Worm (Caenorhabditis elegans): ENCODE results near the gene dos-1.

dos-1 gene

DNA sequence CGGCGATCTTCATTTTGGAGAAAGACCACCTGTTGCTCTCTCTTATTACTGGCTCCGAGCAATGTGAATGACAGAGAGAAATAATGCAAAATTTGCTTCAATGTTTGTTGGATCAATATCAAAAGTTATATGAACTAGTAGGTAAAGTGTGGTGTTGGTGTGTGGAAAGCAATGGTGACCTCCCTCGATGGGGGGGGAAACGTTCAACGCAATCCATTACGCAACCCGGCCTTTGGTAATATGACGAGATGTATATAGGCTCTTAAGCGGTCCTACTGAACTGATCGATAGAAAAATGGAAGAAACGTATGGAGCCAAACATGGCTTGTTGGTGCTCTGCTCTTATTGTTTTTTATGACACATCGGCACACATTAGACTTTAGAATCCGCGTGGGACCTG, 6.0 kb downstream of the dos-1 start:
- TF ChIP-seq nfya-1 (tag; optimal IDR thresholded peaks at IDR 0.05) = no peak
- TF ChIP-seq elt-2 (tag; optimal IDR thresholded peaks at IDR 0.05) = peak; percentile 6
- TF ChIP-seq lim-6 (tag; optimal IDR thresholded peaks at IDR 0.05) = no peak

DNA sequence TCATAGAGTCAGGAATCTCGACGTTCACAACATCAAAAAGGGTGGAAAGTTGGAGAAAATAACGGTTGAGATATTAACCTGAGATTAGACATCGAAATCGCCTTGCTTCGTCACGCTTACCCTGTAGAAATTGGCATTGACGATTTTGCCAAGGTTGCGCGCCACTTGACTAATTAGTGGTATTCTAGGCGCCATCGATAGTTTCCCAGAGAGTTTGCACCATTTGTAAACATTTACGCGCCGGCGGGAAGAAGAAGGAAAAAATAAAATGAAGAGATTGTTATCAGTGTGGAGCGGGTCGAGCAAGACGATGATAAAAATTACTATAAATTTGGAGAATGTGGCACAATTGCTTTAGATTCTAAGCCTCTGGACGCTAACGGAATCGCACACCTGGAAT, 6.5 kb downstream of the dos-1 start:
- TF ChIP-seq sox-2 (GFP tag; IDR thresholded peaks at IDR 0.05) = no peak
- no peak for TF ChIP-seq ceh-2 (tag; optimal IDR thresholded peaks at IDR 0.05)
- no peak for TF ChIP-seq ets-4 (tag; optimal IDR thresholded peaks at IDR 0.05)
- no peak for TF ChIP-seq lim-6 (tag; optimal IDR thresholded peaks at IDR 0.05)
- no peak for TF ChIP-seq elt-4 (tag; optimal IDR thresholded peaks at IDR 0.05)
- TF ChIP-seq lin-11 (tag; optimal IDR thresholded peaks at IDR 0.05) = no peak
- TF ChIP-seq Y22D7AL.16 (tag; optimal IDR thresholded peaks at IDR 0.05) = no peak
- no peak for TF ChIP-seq ahr-1 (tag; optimal IDR thresholded peaks at IDR 0.05)
- no peak for TF ChIP-seq che-1 (tag; optimal IDR thresholded peaks at IDR 0.05)
- TF ChIP-seq tbx-7 (tag; optimal IDR thresholded peaks at IDR 0.05) = no peak
- no peak for TF ChIP-seq K02D7.2 (tag; optimal IDR thresholded peaks at IDR 0.05)
- TF ChIP-seq dmd-4 (tag; optimal IDR thresholded peaks at IDR 0.05; ENCODE audit: borderline replicate concordance) = no peak
- no peak for TF ChIP-seq unc-42 (tag; optimal IDR thresholded peaks at IDR 0.05)
- TF ChIP-seq ref-2 (tag; optimal IDR thresholded peaks at IDR 0.05) = no peak

DNA sequence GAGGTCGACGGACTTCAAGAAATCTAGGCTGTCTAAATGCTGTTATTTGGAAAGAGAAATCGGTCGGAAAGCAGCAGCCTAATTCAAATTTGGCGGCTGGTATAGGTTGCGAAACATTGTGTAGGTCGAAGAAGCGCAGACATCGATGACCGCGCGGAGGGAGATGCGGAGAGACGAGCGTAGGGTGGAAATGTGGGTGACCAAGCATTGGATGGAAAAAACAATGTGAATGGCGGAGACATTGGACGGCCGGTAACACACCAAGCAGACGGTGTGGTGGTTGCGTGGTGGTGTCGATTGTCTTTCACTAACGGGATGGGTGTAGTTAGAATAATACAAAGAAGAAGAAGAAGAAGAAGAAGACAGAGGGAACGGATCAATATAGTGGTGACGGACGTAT, 8.7 kb downstream of the dos-1 start:
- no peak for TF ChIP-seq ceh-6 (GFP tag; optimal IDR thresholded peaks at IDR 0.05)
- no peak for TF ChIP-seq fax-1 (tag; optimal IDR thresholded peaks at IDR 0.05)
- no peak for TF ChIP-seq K02D7.2 (tag; optimal IDR thresholded peaks at IDR 0.05)
- no peak for TF ChIP-seq sox-4 (tag; optimal IDR thresholded peaks at IDR 0.05)
- TF ChIP-seq rnt-1 (tag; optimal IDR thresholded peaks at IDR 0.05) = no peak
- no peak for TF ChIP-seq npax-4 (tag; optimal IDR thresholded peaks at IDR 0.05)
- TF ChIP-seq ceh-45 (GFP tag; IDR thresholded peaks at IDR 0.05) = no peak
- no peak for TF ChIP-seq odd-2 (tag; optimal IDR thresholded peaks at IDR 0.05)
- TF ChIP-seq lin-11 (tag; optimal IDR thresholded peaks at IDR 0.05) = no peak
- TF ChIP-seq ttx-3 (tag; optimal IDR thresholded peaks at IDR 0.05) = no peak
- TF ChIP-seq unc-42 (tag; optimal IDR thresholded peaks at IDR 0.05) = peak; percentile 23
- no peak for TF ChIP-seq nhr-232 (tag; optimal IDR thresholded peaks at IDR 0.05)
- no peak for TF ChIP-seq ceh-9 (tag; optimal IDR thresholded peaks at IDR 0.05)
- no peak for TF ChIP-seq tbx-7 (tag; optimal IDR thresholded peaks at IDR 0.05)
- TF ChIP-seq madf-2 (tag; optimal IDR thresholded peaks at IDR 0.05) = peak; percentile 5
- no peak for TF ChIP-seq Y22D7AL.16 (tag; optimal IDR thresholded peaks at IDR 0.05)
- TF ChIP-seq F13H6.1 (tag; optimal IDR thresholded peaks at IDR 0.05) = no peak
- peak; percentile 55 for TF ChIP-seq sdc-2 (tag; optimal IDR thresholded peaks at IDR 0.05)
- no peak for TF ChIP-seq syd-9 (tag; optimal IDR thresholded peaks at IDR 0.05)
- no peak for TF ChIP-seq unc-86 (tag; optimal IDR thresholded peaks at IDR 0.05)
- no peak for TF ChIP-seq K09A11.1 (tag; optimal IDR thresholded peaks at IDR 0.05; ENCODE audit: insufficient read depth)
- TF ChIP-seq ceh-2 (tag; optimal IDR thresholded peaks at IDR 0.05) = no peak
- TF ChIP-seq hlh-6 (tag; optimal IDR thresholded peaks at IDR 0.05) = peak; percentile 57
- TF ChIP-seq C38D4.7 (GFP tag; optimal IDR thresholded peaks at IDR 0.05) = no peak
- no peak for TF ChIP-seq nhr-11 (tag; optimal IDR thresholded peaks at IDR 0.05)
- no peak for TF ChIP-seq lim-6 (tag; optimal IDR thresholded peaks at IDR 0.05)
- TF ChIP-seq pag-3 (tag; optimal IDR thresholded peaks at IDR 0.05; ENCODE audit: borderline replicate concordance) = no peak
- no peak for TF ChIP-seq dve-1 (tag; optimal IDR thresholded peaks at IDR 0.05)
- TF ChIP-seq tbx-2 (tag; optimal IDR thresholded peaks at IDR 0.05) = peak; percentile 37
- no peak for TF ChIP-seq hlh-15 (tag; optimal IDR thresholded peaks at IDR 0.05)
- TF ChIP-seq fkh-10 (GFP tag; optimal IDR thresholded peaks at IDR 0.05) = no peak
- no peak for TF ChIP-seq pha-2 (tag; optimal IDR thresholded peaks at IDR 0.05)
- no peak for TF ChIP-seq ceh-19 (GFP tag; optimal IDR thresholded peaks at IDR 0.05)
- TF ChIP-seq ceh-31 (tag; optimal IDR thresholded peaks at IDR 0.05) = peak; percentile 62
- no peak for TF ChIP-seq ahr-1 (tag; optimal IDR thresholded peaks at IDR 0.05)
- TF ChIP-seq pros-1 (tag; optimal IDR thresholded peaks at IDR 0.05) = no peak
- TF ChIP-seq ceh-14 (tag; optimal IDR thresholded peaks at IDR 0.05) = peak; percentile 33
- no peak for TF ChIP-seq zip-5 (tag; optimal IDR thresholded peaks at IDR 0.05)
- peak; percentile 49 for TF ChIP-seq ceh-34 (tag; optimal IDR thresholded peaks at IDR 0.05)
- no peak for TF ChIP-seq elt-4 (tag; optimal IDR thresholded peaks at IDR 0.05)
- TF ChIP-seq T23F11.4 (GFP tag; optimal IDR thresholded peaks at IDR 0.05) = no peak
- TF ChIP-seq ceh-18 (tag; optimal IDR thresholded peaks at IDR 0.05) = no peak
- TF ChIP-seq nfya-1 (tag; optimal IDR thresholded peaks at IDR 0.05) = peak; percentile 10

Measured in whole organism, late embryonic.